Fruit fly (Drosophila melanogaster): ENCODE data around the gene CG31468.

CG31468 gene

dm6 chr3R:23729066-23729465 is 28.9 kb upstream of the CG31468 start:
- TF ChIP-seq Abd-B (GFP tag; optimal IDR thresholded peaks at IDR 0.05) (no peak), Hr83 (GFP tag; optimal IDR thresholded peaks at IDR 0.05; ENCODE audit: poor library complexity, severe bottlenecking) (peak; percentile 24), rgr (GFP tag; optimal IDR thresholded peaks at IDR 0.05) (peak; percentile 15)

dm6 chr3R:23728086-23728485 is 27.9 kb upstream of the CG31468 start:
- TF ChIP-seq brk (GFP tag; optimal IDR thresholded peaks at IDR 0.05): peak; percentile 9
- no peak for TF ChIP-seq CG9705 (GFP tag; optimal IDR thresholded peaks at IDR 0.05)
- TF ChIP-seq sage (GFP tag; optimal IDR thresholded peaks at IDR 0.05): peak; percentile 15
- no peak for TF ChIP-seq dl (GFP tag; optimal IDR thresholded peaks at IDR 0.05; ENCODE audit: insufficient read depth in 1 of 2, partially characterized antibody in 2 of 2)

- no peak for TF ChIP-seq tai (GFP tag; optimal IDR thresholded peaks at IDR 0.05)
- peak; percentile 23 for TF ChIP-seq CrebA (GFP tag; optimal IDR thresholded peaks at IDR 0.05; ENCODE audit: borderline replicate concordance)
Measured at dm6 chr3R:23727657-23728056, 27.5 kb upstream of the CG31468 start.

dm6 chr3R:23726740-23727139 is 26.6 kb upstream of the CG31468 start:
- TF ChIP-seq CG32264 (GFP tag; optimal IDR thresholded peaks at IDR 0.05) (peak; percentile 45), brk (GFP tag; optimal IDR thresholded peaks at IDR 0.05) (peak; percentile 55), br (GFP tag; optimal IDR thresholded peaks at IDR 0.05) (peak; percentile 71), Dif (GFP tag; optimal IDR thresholded peaks at IDR 0.05; ENCODE audit: partially characterized antibody) (no peak), pan (optimal IDR thresholded peaks at IDR 0.05) (no peak), Abd-B (GFP tag; optimal IDR thresholded peaks at IDR 0.05) (no peak), woc (GFP tag; optimal IDR thresholded peaks at IDR 0.05) (peak; percentile 26), fru (GFP tag; optimal IDR thresholded peaks at IDR 0.05) (peak; percentile 81), Mio (GFP tag; optimal IDR thresholded peaks at IDR 0.05) (no peak), ey (GFP tag; optimal IDR thresholded peaks at IDR 0.05) (peak; percentile 68), Sp1 (GFP tag; optimal IDR thresholded peaks at IDR 0.05) (peak; percentile 57), dmrt93B (GFP tag; optimal IDR thresholded peaks at IDR 0.05) (peak; percentile 8), foxo (GFP tag; optimal IDR thresholded peaks at IDR 0.05) (peak in 1 of 2 experiments; percentile 82), Jra (GFP tag; optimal IDR thresholded peaks at IDR 0.05) (peak; percentile 19), HLH106 (tag; optimal IDR thresholded peaks at IDR 0.05) (peak; percentile 54), sage (GFP tag; optimal IDR thresholded peaks at IDR 0.05) (peak; percentile 48), CG9705 (GFP tag; optimal IDR thresholded peaks at IDR 0.05) (no peak), OdsH (GFP tag; optimal IDR thresholded peaks at IDR 0.05) (peak; percentile 83), sv (GFP tag; optimal IDR thresholded peaks at IDR 0.05) (peak; percentile 85), h (GFP tag; optimal IDR thresholded peaks at IDR 0.05) (peak; percentile 83), Hnf4 (GFP tag; optimal IDR thresholded peaks at IDR 0.05) (peak; percentile 55), rgr (GFP tag; optimal IDR thresholded peaks at IDR 0.05) (peak; percentile 82), Rel (GFP tag; optimal IDR thresholded peaks at IDR 0.05) (peak; percentile 8), Rel (tag; optimal IDR thresholded peaks at IDR 0.05) (no peak), CrebA (GFP tag; optimal IDR thresholded peaks at IDR 0.05; ENCODE audit: borderline replicate concordance) (no peak), psq (GFP tag; optimal IDR thresholded peaks at IDR 0.05) (peak; percentile 58)

dm6 chr3R:23725711-23726349 is 25.7 kb upstream of the CG31468 start:
- TF ChIP-seq GATAd (GFP tag; optimal IDR thresholded peaks at IDR 0.05) (no peak), Hr78 (GFP tag; optimal IDR thresholded peaks at IDR 0.05) (no peak), Dfd (GFP tag; optimal IDR thresholded peaks at IDR 0.05) (no peak), OdsH (GFP tag; optimal IDR thresholded peaks at IDR 0.05) (peak; percentile 43), dmrt93B (GFP tag; optimal IDR thresholded peaks at IDR 0.05) (no peak), pan (optimal IDR thresholded peaks at IDR 0.05) (no peak), rgr (GFP tag; optimal IDR thresholded peaks at IDR 0.05) (no peak), Sp1 (GFP tag; optimal IDR thresholded peaks at IDR 0.05) (peak; percentile 8), foxo (GFP tag; optimal IDR thresholded peaks at IDR 0.05) (no peak), lola (GFP tag; optimal IDR thresholded peaks at IDR 0.05) (no peak), sage (GFP tag; optimal IDR thresholded peaks at IDR 0.05) (no peak), Mio (GFP tag; optimal IDR thresholded peaks at IDR 0.05) (no peak), woc (GFP tag; optimal IDR thresholded peaks at IDR 0.05) (no peak), CG32264 (GFP tag; optimal IDR thresholded peaks at IDR 0.05) (no peak), HLH106 (tag; optimal IDR thresholded peaks at IDR 0.05) (no peak), sv (GFP tag; optimal IDR thresholded peaks at IDR 0.05) (no peak), N (GFP tag; optimal IDR thresholded peaks at IDR 0.05) (no peak), Hnf4 (GFP tag; optimal IDR thresholded peaks at IDR 0.05) (peak; percentile 0), Jra (GFP tag; optimal IDR thresholded peaks at IDR 0.05) (no peak), Rel (GFP tag; optimal IDR thresholded peaks at IDR 0.05) (no peak), Rel (tag; optimal IDR thresholded peaks at IDR 0.05) (peak; percentile 85), psq (GFP tag; optimal IDR thresholded peaks at IDR 0.05) (no peak), Myc (optimal IDR thresholded peaks at IDR 0.05) (no peak), dsf (GFP tag; optimal IDR thresholded peaks at IDR 0.05; ENCODE audit: borderline replicate concordance) (no peak), CrebA (GFP tag; optimal IDR thresholded peaks at IDR 0.05; ENCODE audit: borderline replicate concordance) (peak; percentile 44), jim (GFP tag; optimal IDR thresholded peaks at IDR 0.05) (no peak), usp (GFP tag; optimal IDR thresholded peaks at IDR 0.05) (no peak), Dif (GFP tag; optimal IDR thresholded peaks at IDR 0.05; ENCODE audit: partially characterized antibody) (no peak), ey (GFP tag; optimal IDR thresholded peaks at IDR 0.05) (no peak), fru (GFP tag; optimal IDR thresholded peaks at IDR 0.05) (no peak), br (GFP tag; optimal IDR thresholded peaks at IDR 0.05) (peak; percentile 42)
